Worm (Caenorhabditis elegans) whole organism, young adult: Measurements from ENCODE around the gene F37H8.5.

ENCODE experiments used
- F49E8.2 ChIP-seq: sonication (generic microtip); optimal IDR thresholded peaks from 3 replicates; lab custom pipeline; 2017; ENCODE audit warnings: missing genetic modification characterization, mild to moderate bottlenecking, missing compliant biosample characterization, antibody characterized with exemption, moderate library complexity; ENCODE audit not compliant: insufficient read depth
- attf-6 ChIP-seq: fragments of 200-800 bp; sonication (Bioruptor generic); IDR thresholded peaks from 2 replicates; pipeline ENCODE4 v1.3.6; 2022; ENCODE audit warnings: missing genetic modification reagents, missing genetic modification characterization, missing compliant biosample characterization
- rcor-1 ChIP-seq: fragments of 200-800 bp; sonication (Bioruptor generic); IDR thresholded peaks from 2 replicates; pipeline ENCODE4 v1.3.6; 2022; ENCODE audit warnings: missing genetic modification reagents, missing genetic modification characterization, missing compliant biosample characterization
- rpc-1 ChIP-seq, 2 experiments: fragments of 150-350 bp in 1 of 2; sonication (generic microtip) in 1 of 2; optimal IDR thresholded peaks; 2 replicates each; lab custom pipeline; 2014 to 2018; ENCODE audit warnings: missing biosample characterization in 1 of 2, missing genetic modification characterization in 1 of 2, missing genetic modification reagents in 1 of 2, missing genotype in 1 of 2
- unc-62 ChIP-seq: fragments of 150-350 bp; optimal IDR thresholded peaks from 2 replicates; lab custom pipeline; 2014; ENCODE audit warnings: missing biosample characterization, missing genetic modification reagents, missing genetic modification characterization

DNA sequence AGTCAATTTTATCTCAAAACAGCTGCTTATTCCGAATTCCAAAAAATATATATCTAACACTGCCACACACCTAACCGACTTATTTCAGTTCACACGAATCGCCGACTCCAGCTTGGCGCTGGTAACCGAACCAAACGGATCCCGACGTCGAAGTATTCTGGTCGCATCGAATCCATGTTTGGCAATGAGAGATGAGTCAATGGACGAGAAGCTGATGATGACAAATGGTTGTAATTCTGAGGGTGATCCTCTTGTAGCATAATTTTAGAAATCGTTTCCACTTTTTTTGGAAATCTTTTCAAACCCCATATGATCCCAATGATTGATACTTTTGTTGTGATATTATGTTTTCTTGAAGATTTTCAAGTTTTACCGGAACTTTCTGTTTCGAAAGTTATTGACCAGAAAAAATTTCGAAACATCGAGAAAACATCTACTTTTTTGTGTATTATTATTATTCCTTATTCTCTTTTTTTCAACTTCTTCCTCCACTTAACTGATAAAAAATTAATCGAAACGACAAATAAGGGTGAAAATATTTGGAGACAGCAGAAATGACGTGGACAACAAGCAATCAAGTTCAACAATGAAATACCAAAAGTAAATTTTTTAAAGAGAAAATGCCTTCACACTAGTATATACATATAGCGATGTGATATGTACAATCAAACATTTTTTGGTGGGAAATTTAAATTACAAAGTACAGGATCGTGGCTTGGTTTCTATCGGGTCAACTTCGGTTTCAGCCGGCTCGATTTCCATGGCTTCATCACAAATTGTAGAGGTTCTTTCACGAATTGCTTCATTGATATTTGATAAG, 37.9 kb upstream of the F37H8.5 start:
- TF ChIP-seq unc-62 (GFP tag; lab: Kevin White, UChicago), result no peak
- TF ChIP-seq rcor-1 (GFP tag; lab: Robert Waterston, UW), result no peak
- no peak for TF ChIP-seq rpc-1 (optimal IDR thresholded peaks at IDR 0.05; lab: Kevin White, UChicago)
- TF ChIP-seq rpc-1 (tag; optimal IDR thresholded peaks at IDR 0.05; lab: Kevin White, UChicago), result no peak
- TF ChIP-seq F49E8.2 (tag; lab: Kevin White, UChicago), result no peak
- 0 out of 2 replicates have a peak, but pooled peaks have one; percentile 10 for TF ChIP-seq attf-6 (GFP tag; lab: Robert Waterston, UW)
